Fruit fly (Drosophila melanogaster): ENCODE data around the gene Cpr76Bc.

DNA sequence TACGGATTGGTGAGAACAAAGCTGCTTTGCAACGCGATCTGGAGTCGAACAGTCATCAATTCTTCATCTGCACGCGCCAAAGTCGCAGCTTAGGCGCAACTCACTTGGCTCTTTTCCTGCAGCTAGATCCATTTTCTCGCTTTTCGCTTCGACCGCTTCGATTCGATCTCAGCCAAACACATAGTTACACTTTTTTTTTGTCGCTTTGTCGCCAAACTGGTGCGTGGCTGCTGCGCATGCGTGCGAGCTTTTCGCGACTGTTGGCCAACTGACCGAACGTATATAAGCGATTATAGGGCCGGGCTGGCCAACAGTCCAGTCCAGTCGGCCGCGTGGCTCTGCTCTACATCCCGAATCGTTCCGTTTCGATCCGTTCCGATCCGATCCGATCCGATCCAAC is 11.7 kb downstream of the Cpr76Bc start, which contains the start of gene Cpr76Bd:
- TF ChIP-seq CG33017 (tag; optimal IDR thresholded peaks at IDR 0.05) = no peak
- TF ChIP-seq CG14711 (tag; optimal IDR thresholded peaks at IDR 0.05) = no peak
- no peak for TF ChIP-seq CG7101 (tag; optimal IDR thresholded peaks at IDR 0.05)
- no peak for TF ChIP-seq Clk (GFP tag; optimal IDR thresholded peaks at IDR 0.05)
- no peak for TF ChIP-seq toe (GFP tag; optimal IDR thresholded peaks at IDR 0.05)
- no peak for TF ChIP-seq kay (GFP tag; ENCODE audit: borderline replicate concordance)
- TF ChIP-seq ovo (GFP tag; optimal IDR thresholded peaks at IDR 0.05) = no peak
- no peak for TF ChIP-seq cnc (optimal IDR thresholded peaks at IDR 0.05)
- no peak for TF ChIP-seq pad (GFP tag; optimal IDR thresholded peaks at IDR 0.05)
